Fruit fly (Drosophila melanogaster): Measurements from ENCODE around the gene ValRS-m.
A peak's percentile ranks its signal among the peaks of the same experiment; 100 is the strongest.

Gene ValRS-m

dm6 chr3L:8920710-8921109, 43.9 kb downstream of the ValRS-m start (continued):
- TF ChIP-seq Doc2 (GFP tag; IDR thresholded peaks at IDR 0.05): no peak
- peak; percentile 64 for TF ChIP-seq Dip3 (GFP tag; optimal IDR thresholded peaks at IDR 0.05)
- no peak for TF ChIP-seq gt (GFP tag; IDR thresholded peaks at IDR 0.05)
- no peak for TF ChIP-seq sc (optimal IDR thresholded peaks at IDR 0.05)
- peak; percentile 15 for TF ChIP-seq sc (GFP tag; optimal IDR thresholded peaks at IDR 0.05)
- peak; percentile 49 for TF ChIP-seq Mes4 (GFP tag; optimal IDR thresholded peaks at IDR 0.05)
- peak; percentile 6 for TF ChIP-seq CG15601 (tag; optimal IDR thresholded peaks at IDR 0.05)
- TF ChIP-seq btn (GFP tag; optimal IDR thresholded peaks at IDR 0.05): peak; percentile 38
- TF ChIP-seq Hey (tag; optimal IDR thresholded peaks at IDR 0.05): no peak
- TF ChIP-seq CG9609 (GFP tag; optimal IDR thresholded peaks at IDR 0.05): peak; percentile 30
- TF ChIP-seq pfk (GFP tag; optimal IDR thresholded peaks at IDR 0.05): no peak
- peak; percentile 55; the same call in 1 of the 2 replicates for TF ChIP-seq CG4730 (GFP tag; IDR thresholded peaks at IDR 0.05)
- peak; percentile 52 for TF ChIP-seq CG7556 (GFP tag; optimal IDR thresholded peaks at IDR 0.05)
- TF ChIP-seq klu (GFP tag; IDR thresholded peaks at IDR 0.05): peak; percentile 54; the same call in 1 of the 2 replicates
- no peak for TF ChIP-seq pzg (GFP tag; optimal IDR thresholded peaks at IDR 0.05)
- TF ChIP-seq Dp (GFP tag; optimal IDR thresholded peaks at IDR 0.05): no peak
- peak; percentile 56 for TF ChIP-seq CG2875 (GFP tag; optimal IDR thresholded peaks at IDR 0.05)
- TF ChIP-seq HmgZ (tag; optimal IDR thresholded peaks at IDR 0.05): peak; percentile 2
- no peak for TF ChIP-seq hth (optimal IDR thresholded peaks at IDR 0.05)
- TF ChIP-seq Bteb2 (GFP tag; optimal IDR thresholded peaks at IDR 0.05): peak; percentile 39
- no peak for TF ChIP-seq CG13775 (GFP tag; optimal IDR thresholded peaks at IDR 0.05)
- peak; percentile 29 for TF ChIP-seq CTCF (GFP tag; optimal IDR thresholded peaks at IDR 0.05)
- TF ChIP-seq CG9727 (GFP tag; optimal IDR thresholded peaks at IDR 0.05): peak; percentile 14
- peak; percentile 66 for TF ChIP-seq Camta (GFP tag; optimal IDR thresholded peaks at IDR 0.05)
- no peak for TF ChIP-seq crol (GFP tag; IDR thresholded peaks at IDR 0.05)
- TF ChIP-seq CG18476 (GFP tag; optimal IDR thresholded peaks at IDR 0.05): peak; percentile 37
- TF ChIP-seq phol (tag; optimal IDR thresholded peaks at IDR 0.05): peak; percentile 68
- TF ChIP-seq CG2199 (GFP tag; IDR thresholded peaks at IDR 0.05): no peak
- TF ChIP-seq MTF-1 (GFP tag; optimal IDR thresholded peaks at IDR 0.05; ENCODE audit: borderline replicate concordance): peak; percentile 4
- TF ChIP-seq tin (GFP tag; optimal IDR thresholded peaks at IDR 0.05): peak; percentile 69
- TF ChIP-seq trh (GFP tag; optimal IDR thresholded peaks at IDR 0.05): no peak
- TF ChIP-seq slp2 (GFP tag; optimal IDR thresholded peaks at IDR 0.05): no peak
- 0 out of 3 replicates have a peak, but pooled peaks have one; percentile 42 for TF ChIP-seq Mrtf (GFP tag; IDR thresholded peaks at IDR 0.05)
- no peak for TF ChIP-seq CG9876 (GFP tag; optimal IDR thresholded peaks at IDR 0.05)
- TF ChIP-seq HHEX (GFP tag; optimal IDR thresholded peaks at IDR 0.05): peak; percentile 71
- TF ChIP-seq Sox102F (GFP tag; optimal IDR thresholded peaks at IDR 0.05): peak; percentile 85
- peak; percentile 51 for TF ChIP-seq pum (GFP tag; optimal IDR thresholded peaks at IDR 0.05)
- peak; percentile 86 for TF ChIP-seq ci (GFP tag; IDR thresholded peaks at IDR 0.05)
- no peak for TF ChIP-seq lov (optimal IDR thresholded peaks at IDR 0.05)
- 0 out of 3 replicates have a peak, but pooled peaks have one; percentile 50 for TF ChIP-seq lov (GFP tag; IDR thresholded peaks at IDR 0.05)
- TF ChIP-seq Lhr (GFP tag; optimal IDR thresholded peaks at IDR 0.05): no peak
- TF ChIP-seq dati (GFP tag; IDR thresholded peaks at IDR 0.05): no peak; the same call in 1 of the 2 replicates
- no peak for TF ChIP-seq CG8944 (GFP tag; optimal IDR thresholded peaks at IDR 0.05)
- no peak for TF ChIP-seq tup (GFP tag; optimal IDR thresholded peaks at IDR 0.05)
- TF ChIP-seq CG15696 (tag; optimal IDR thresholded peaks at IDR 0.05): no peak
- TF ChIP-seq CG2712 (tag; optimal IDR thresholded peaks at IDR 0.05): peak; percentile 75
- peak; percentile 12 for TF ChIP-seq CG1647 (GFP tag; optimal IDR thresholded peaks at IDR 0.05)
- TF ChIP-seq CG34376 (GFP tag; optimal IDR thresholded peaks at IDR 0.05): no peak
- peak; percentile 57; the same call in 2 of the 3 replicates for TF ChIP-seq CG17361 (GFP tag; IDR thresholded peaks at IDR 0.05)
- no peak for TF ChIP-seq dan (GFP tag; IDR thresholded peaks at IDR 0.05)
- no peak for TF ChIP-seq fru (optimal IDR thresholded peaks at IDR 0.05)
- TF ChIP-seq dimm (GFP tag; IDR thresholded peaks at IDR 0.05): 0 out of 2 replicates have a peak, but pooled peaks have one; percentile 34
- no peak for TF ChIP-seq slou (GFP tag; optimal IDR thresholded peaks at IDR 0.05)

All from whole organism, embryonic.